Worm (Caenorhabditis elegans) whole organism, L2 larva: Measurements from ENCODE around the gene B0524.3.

ENCODE experiments used
- dmd-4 ChIP-seq: sonication (generic microtip); optimal IDR thresholded peaks from 2 replicates; lab custom pipeline; 2017; ENCODE audit warnings: missing biosample characterization, missing genetic modification characterization
- elt-1 ChIP-seq: fragments of 150-350 bp; optimal IDR thresholded peaks from 2 replicates; lab custom pipeline; 2014; ENCODE audit warnings: missing biosample characterization, missing genetic modification characterization
- lin-11 ChIP-seq: fragments of 150-350 bp; sonication (generic microtip); optimal IDR thresholded peaks from 2 replicates; lab custom pipeline; 2014; ENCODE audit warnings: missing biosample characterization, missing genetic modification characterization, inconsistent platforms, mixed read lengths
- mdl-1 ChIP-seq, 2 experiments: fragments of 150-350 bp in 1 of 2; sonication (generic microtip) in 1 of 2; optimal IDR thresholded peaks; 2 replicates each; lab custom pipeline; 2017; ENCODE audit warnings: missing biosample characterization in 2 of 2, missing genetic modification characterization in 2 of 2
- unc-39 ChIP-seq: fragments of 150-350 bp; optimal IDR thresholded peaks from 2 replicates; lab custom pipeline; 2014; ENCODE audit warnings: missing biosample characterization, missing genetic modification characterization

DNA sequence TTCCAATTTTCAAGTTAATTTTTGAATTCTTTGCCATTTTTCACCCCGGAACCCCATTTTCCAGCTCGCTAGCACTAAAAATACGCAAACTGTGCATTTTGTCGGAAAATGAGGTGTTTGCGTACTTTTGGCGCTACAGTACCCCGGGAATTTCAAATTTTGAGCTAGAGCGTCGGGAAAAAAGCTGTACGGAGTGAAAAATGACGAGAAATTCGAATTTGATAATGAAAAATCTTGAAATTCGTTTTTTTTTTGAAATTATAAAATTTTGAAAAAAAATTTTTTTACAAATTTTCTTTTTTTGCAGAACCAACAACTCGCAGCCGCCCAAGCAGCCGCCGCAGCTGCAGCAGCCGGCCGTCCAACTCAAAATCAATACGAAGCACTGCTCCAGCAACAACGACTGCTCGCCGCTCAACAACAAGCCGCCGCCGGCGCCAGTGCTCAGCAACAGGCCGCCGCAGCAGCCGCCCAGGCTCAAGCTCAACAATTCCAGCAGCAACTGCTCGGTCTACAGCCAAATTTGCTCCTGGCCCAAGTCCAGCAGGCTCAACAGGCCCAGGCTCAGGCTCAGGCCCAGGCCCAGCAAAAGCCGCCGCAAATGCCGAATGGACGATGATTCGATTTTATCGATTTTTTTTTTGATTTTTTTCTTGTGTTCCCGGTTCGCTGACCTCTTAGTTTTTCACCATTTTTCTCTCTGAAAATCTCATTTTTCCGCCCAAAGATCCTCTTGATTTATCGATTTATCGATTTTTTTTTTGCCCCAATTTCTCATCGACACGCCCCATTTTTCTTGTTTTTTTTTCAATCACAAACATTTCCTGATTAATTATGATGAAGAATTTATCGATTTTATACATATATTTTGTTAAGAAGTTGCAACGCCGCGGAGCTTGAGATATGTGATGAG is 51.5 kb downstream of the B0524.3 start:
- TF ChIP-seq dmd-4 (tag; lab: Kevin White, UChicago) = no peak
- no peak for TF ChIP-seq lin-11 (tag; lab: Kevin White, UChicago)
- no peak for TF ChIP-seq elt-1 (tag; lab: Kevin White, UChicago)
- no peak for TF ChIP-seq mdl-1 (tag; optimal IDR thresholded peaks at IDR 0.05; lab: Kevin White, UChicago)
- no peak for TF ChIP-seq unc-39 (tag; lab: Kevin White, UChicago)
